Worm (Caenorhabditis elegans): ENCODE results near the gene F49C5.9.

- TF ChIP-seq nhr-237 (tag; optimal IDR thresholded peaks at IDR 0.05) = no peak
- TF ChIP-seq snpc-4 (tag; optimal IDR thresholded peaks at IDR 0.05) = no peak
- TF ChIP-seq elt-3 (tag; optimal IDR thresholded peaks at IDR 0.05) = no peak
- no peak for TF ChIP-seq nhr-12 (tag; optimal IDR thresholded peaks at IDR 0.05)
- TF ChIP-seq ceh-9 (tag; optimal IDR thresholded peaks at IDR 0.05) = no peak
- no peak for TF ChIP-seq egl-5 (tag; optimal IDR thresholded peaks at IDR 0.05)
- TF ChIP-seq nhr-28 (tag; optimal IDR thresholded peaks at IDR 0.05) = no peak
- TF ChIP-seq nhr-11 (tag; optimal IDR thresholded peaks at IDR 0.05) = no peak
- no peak for TF ChIP-seq skn-1 (tag; optimal IDR thresholded peaks at IDR 0.05)
- no peak for TF ChIP-seq mdl-1 (tag; optimal IDR thresholded peaks at IDR 0.05)
- TF ChIP-seq R02D3.7 (tag; optimal IDR thresholded peaks at IDR 0.05) = no peak
- no peak for TF ChIP-seq pqm-1 (tag; optimal IDR thresholded peaks at IDR 0.05)
- TF ChIP-seq sea-2 (GFP tag; optimal IDR thresholded peaks at IDR 0.05) = no peak
- TF ChIP-seq elt-2 (tag; optimal IDR thresholded peaks at IDR 0.05) = no peak
Measured at ce11 chrII:12535297-12535803, 9.1 kb downstream of the F49C5.9 start, which contains the start of gene nimk-1.

Measured in whole organism, L3 larva.